Worm (Caenorhabditis elegans) whole organism, L4/young adult: ENCODE measurements around the gene Y54G11A.7.

Experiments used
- W03F9.2 ChIP-seq: fragments of 150-350 bp; optimal IDR thresholded peaks from 2 replicates; lab custom pipeline; 2014; ENCODE audit warnings: missing biosample characterization, missing genetic modification characterization
- dao-5 ChIP-seq: sonication (generic microtip); optimal IDR thresholded peaks from 2 replicates; lab custom pipeline; 2016; ENCODE audit warnings: missing genotype, missing genetic modification characterization, moderate library complexity, missing compliant biosample characterization
- him-1 ChIP-seq: sonication (generic microtip); optimal IDR thresholded peaks from 2 replicates; lab custom pipeline; 2016; ENCODE audit warnings: missing genotype, missing genetic modification reagents, missing genetic modification characterization, missing compliant biosample characterization

- no peak for TF ChIP-seq him-1 (tag; lab: Kevin White, UChicago)
- TF ChIP-seq dao-5 (tag; lab: Kevin White, UChicago): no peak
- no peak for TF ChIP-seq W03F9.2
Observed at ce11 chrII:14288968-14289367, 8.1 kb upstream of the Y54G11A.7 start, which contains the start of gene srh-42.
